Fruit fly (Drosophila melanogaster) whole organism, embryonic: ENCODE results near the gene Polr1F.
A peak's percentile ranks its signal among the peaks of the same experiment; 100 is the strongest.

Source experiments
- ATbp ChIP-seq: fragments of 200-800 bp; sonication (Bioruptor generic); optimal IDR thresholded peaks from 2 replicates; lab custom pipeline; 2017; ENCODE audit warnings: missing biosample characterization, mild to moderate bottlenecking, missing genetic modification characterization, missing genetic modification reagents
- BEAF-32 ChIP-seq: fragments of 200-800 bp; sonication (Bioruptor generic); optimal IDR thresholded peaks from 3 replicates; lab custom pipeline; 2017; ENCODE audit warnings: missing biosample characterization, missing genetic modification characterization, mild to moderate bottlenecking, moderate library complexity, missing genetic modification reagents
- CG10209 ChIP-seq: fragments of 200-800 bp; sonication (Bioruptor generic); optimal IDR thresholded peaks from 3 replicates; lab custom pipeline; 2017; ENCODE audit warnings: missing biosample characterization, mild to moderate bottlenecking, missing genetic modification characterization, missing genetic modification reagents
- CG10959 ChIP-seq: fragments of 200-800 bp; sonication (Bioruptor generic); IDR thresholded peaks from 2 replicates; pipeline ENCODE4 v1.3.6; 2022; ENCODE audit warnings: missing biosample characterization, missing genetic modification characterization
- CG11398 ChIP-seq: fragments of 200-800 bp; sonication (Bioruptor generic); optimal IDR thresholded peaks from 2 replicates; lab custom pipeline; 2016; ENCODE audit warnings: missing biosample characterization, missing genetic modification characterization
- CG12104 ChIP-seq: fragments of 200-800 bp; sonication (Bioruptor generic); optimal IDR thresholded peaks from 3 replicates; lab custom pipeline; 2016; ENCODE audit warnings: missing biosample characterization, missing genetic modification characterization
- CG12744 ChIP-seq: fragments of 200-800 bp; sonication (Bioruptor generic); optimal IDR thresholded peaks from 2 replicates; lab custom pipeline; 2016; ENCODE audit warnings: missing biosample characterization, missing genetic modification characterization
- CG12769 ChIP-seq: fragments of 200-800 bp; sonication (Bioruptor generic); optimal IDR thresholded peaks from 2 replicates; lab custom pipeline; 2019; ENCODE audit warnings: missing biosample characterization, mild to moderate bottlenecking, missing genetic modification characterization, moderate library complexity
- CG14014 ChIP-seq: fragments of 200-800 bp; sonication (Bioruptor generic); IDR thresholded peaks from 2 replicates; pipeline ENCODE4 v1.3.6; 2022; ENCODE audit warnings: missing biosample characterization, missing genetic modification characterization
- CG1529 ChIP-seq: fragments of 200-800 bp; sonication (Bioruptor generic); optimal IDR thresholded peaks from 3 replicates; lab custom pipeline; 2018; ENCODE audit warnings: missing biosample characterization, missing genetic modification characterization
- CG1603 ChIP-seq: fragments of 200-800 bp; sonication (Bioruptor generic); optimal IDR thresholded peaks from 2 replicates; lab custom pipeline; 2019; ENCODE audit warnings: missing biosample characterization, mild to moderate bottlenecking, missing genetic modification characterization, moderate library complexity
- CG17359 ChIP-seq: fragments of 200-800 bp; sonication (Bioruptor generic); optimal IDR thresholded peaks from 3 replicates; lab custom pipeline; 2018; ENCODE audit warnings: missing biosample characterization, mild to moderate bottlenecking, missing genetic modification characterization, moderate library complexity
- CG17385 ChIP-seq: fragments of 200-800 bp; sonication (Bioruptor generic); optimal IDR thresholded peaks from 3 replicates; lab custom pipeline; 2018; ENCODE audit warnings: missing biosample characterization, mild to moderate bottlenecking, missing genetic modification characterization
- CG2202 ChIP-seq: fragments of 200-800 bp; sonication (Bioruptor generic); optimal IDR thresholded peaks from 2 replicates; lab custom pipeline; 2018; ENCODE audit warnings: missing biosample characterization, mild to moderate bottlenecking, missing genetic modification characterization
- CG4328 ChIP-seq: fragments of 200-800 bp; sonication (Bioruptor generic); optimal IDR thresholded peaks from 3 replicates; lab custom pipeline; 2017; ENCODE audit warnings: missing biosample characterization, missing genetic modification reagents, missing genetic modification characterization
- CG4854 ChIP-seq: fragments of 200-800 bp; sonication (Bioruptor generic); optimal IDR thresholded peaks from 2 replicates; lab custom pipeline; 2016; ENCODE audit warnings: missing biosample characterization, missing genetic modification characterization, inconsistent platforms
- CG6175 ChIP-seq: fragments of 200-800 bp; sonication (Bioruptor generic); IDR thresholded peaks from 3 replicates; pipeline ENCODE4 v1.3.6; 2022; ENCODE audit warnings: missing biosample characterization, missing genetic modification characterization
- CG6272 ChIP-seq: fragments of 200-800 bp; sonication (Bioruptor generic); IDR thresholded peaks from 2 replicates; pipeline ENCODE4 v1.3.6; 2022; ENCODE audit warnings: missing biosample characterization, missing genetic modification characterization
- CG6689 ChIP-seq: fragments of 200-800 bp; sonication (Bioruptor generic); IDR thresholded peaks from 2 replicates; pipeline ENCODE4 v1.3.6; 2022; ENCODE audit warnings: missing biosample characterization, missing genetic modification characterization
- CG8089 ChIP-seq: fragments of 200-800 bp; sonication (Bioruptor generic); optimal IDR thresholded peaks from 3 replicates; lab custom pipeline; 2016; ENCODE audit warnings: missing biosample characterization, missing genetic modification characterization
- CG8765 ChIP-seq: fragments of 200-800 bp; sonication (Bioruptor generic); IDR thresholded peaks from 2 replicates; pipeline ENCODE4 v1.3.6; 2022; ENCODE audit warnings: missing biosample characterization, missing genetic modification characterization
- CG9876 ChIP-seq: fragments of 200-800 bp; sonication (Bioruptor generic); optimal IDR thresholded peaks from 2 replicates; lab custom pipeline; 2016; ENCODE audit warnings: missing biosample characterization, missing genetic modification characterization
- Dip3 ChIP-seq: fragments of 200-800 bp; sonication (Bioruptor generic); optimal IDR thresholded peaks from 3 replicates; lab custom pipeline; 2016; ENCODE audit warnings: missing biosample characterization, missing genetic modification characterization
- Dll ChIP-seq: fragments of 200-800 bp; sonication (Bioruptor generic); IDR thresholded peaks from 4 replicates; pipeline ENCODE4 v1.3.6; 2022; ENCODE audit warnings: missing biosample characterization, missing genetic modification characterization; ENCODE audit not compliant: partially characterized antibody
- Ets65A ChIP-seq: fragments of 200-800 bp; sonication (Bioruptor generic); peaks from one replicate; lab custom pipeline; 2016; ENCODE audit warnings: missing biosample characterization, missing genetic modification characterization
- Hr51 ChIP-seq, 2 experiments: fragments of 200-800 bp; sonication (Bioruptor generic); optimal IDR thresholded peaks; 2 replicates in 1 of 2; 3 replicates in 1 of 2; lab custom pipeline; 2016 to 2018; ENCODE audit warnings: missing biosample characterization in 2 of 2, missing genetic modification characterization in 2 of 2, mild to moderate bottlenecking in 1 of 2, moderate library complexity in 1 of 2
- Med ChIP-seq: fragments of 200-800 bp; sonication (Bioruptor generic); peaks from one replicate; lab custom pipeline; 2016; ENCODE audit warnings: missing biosample characterization, missing genetic modification characterization, mild to moderate bottlenecking, inconsistent platforms, moderate library complexity
- Mes4 ChIP-seq: fragments of 200-800 bp; sonication (Bioruptor generic); optimal IDR thresholded peaks from 2 replicates; lab custom pipeline; 2016; ENCODE audit warnings: missing biosample characterization, missing genetic modification characterization
- Rx ChIP-seq: fragments of 200-800 bp; sonication (Bioruptor generic); IDR thresholded peaks from 2 replicates; pipeline ENCODE4 v1.3.6; 2022; ENCODE audit warnings: missing biosample characterization, missing genetic modification characterization
- Sox102F ChIP-seq: fragments of 200-800 bp; sonication (Bioruptor generic); optimal IDR thresholded peaks from 2 replicates; lab custom pipeline; 2018; ENCODE audit warnings: missing biosample characterization, mild to moderate bottlenecking, missing genetic modification characterization, moderate library complexity
- Trl ChIP-seq, 3 experiments: fragments of >200 bp in 2 of 3; fragments of 200-800 bp in 1 of 3; sonication (Bioruptor generic) in 1 of 3; optimal IDR thresholded peaks; 2 replicates in 1 of 3; 3 replicates in 2 of 3; lab custom pipeline; 2016 to 2017; ENCODE audit warnings: missing biosample characterization in 1 of 3, missing genetic modification characterization in 1 of 3
- ash1 ChIP-seq: fragments of 200-800 bp; sonication (Bioruptor generic); optimal IDR thresholded peaks from 2 replicates; lab custom pipeline; 2018; ENCODE audit warnings: missing biosample characterization, mild to moderate bottlenecking, missing genetic modification characterization
- cato ChIP-seq: fragments of 200-800 bp; sonication (Bioruptor generic); optimal IDR thresholded peaks from 2 replicates; lab custom pipeline; 2016; ENCODE audit warnings: missing biosample characterization, missing genetic modification characterization, borderline replicate concordance
- chn ChIP-seq: fragments of 200-800 bp; sonication (Bioruptor generic); optimal IDR thresholded peaks from 2 replicates; lab custom pipeline; 2016; ENCODE audit warnings: missing biosample characterization, missing genetic modification characterization
- croc ChIP-seq: fragments of 200-800 bp; sonication (Bioruptor generic); conservative IDR thresholded peaks from 3 replicates; pipeline ENCODE4 v1.3.6; 2022; ENCODE audit warnings: missing biosample characterization, missing genetic modification characterization
- cwo ChIP-seq: fragments of 200-800 bp; sonication (Bioruptor generic); optimal IDR thresholded peaks from 3 replicates; lab custom pipeline; 2017; ENCODE audit warnings: missing biosample characterization, missing genetic modification characterization, mild to moderate bottlenecking, moderate library complexity, missing genetic modification reagents
- dmrt11E ChIP-seq: fragments of 200-800 bp; sonication (Bioruptor generic); optimal IDR thresholded peaks from 3 replicates; lab custom pipeline; 2018; ENCODE audit warnings: missing biosample characterization, mild to moderate bottlenecking, missing genetic modification characterization, moderate library complexity
- ewg ChIP-seq: fragments of 200-800 bp; sonication (Bioruptor generic); optimal IDR thresholded peaks from 3 replicates; lab custom pipeline; 2017; ENCODE audit warnings: mild to moderate bottlenecking, missing biosample characterization, missing genetic modification reagents, missing genetic modification characterization
- gsb ChIP-seq: fragments of 200-800 bp; sonication (Bioruptor generic); IDR thresholded peaks from 2 replicates; pipeline ENCODE4 v1.3.6; 2022; ENCODE audit warnings: missing biosample characterization, missing genetic modification characterization
- h ChIP-seq: fragments of >200 bp; optimal IDR thresholded peaks from 2 replicates; lab custom pipeline; 2017
- luna ChIP-seq: fragments of 200-800 bp; sonication (Bioruptor generic); optimal IDR thresholded peaks from 2 replicates; lab custom pipeline; 2016; ENCODE audit warnings: missing biosample characterization, missing genetic modification characterization
- pho ChIP-seq: fragments of 200-800 bp; sonication (Bioruptor generic); optimal IDR thresholded peaks from 2 replicates; lab custom pipeline; 2016; ENCODE audit warnings: missing biosample characterization, missing genetic modification characterization
- phol ChIP-seq: fragments of 200-800 bp; sonication (Bioruptor generic); optimal IDR thresholded peaks from 3 replicates; lab custom pipeline; 2018; ENCODE audit warnings: missing biosample characterization, mild to moderate bottlenecking, missing genetic modification characterization, moderate library complexity
- sc ChIP-seq, 3 experiments: fragments of >200 bp in 2 of 3; fragments of 200-800 bp in 1 of 3; sonication (Bioruptor generic) in 1 of 3; optimal IDR thresholded peaks; 2 replicates in 2 of 3; 3 replicates in 1 of 3; lab custom pipeline; 2017; ENCODE audit warnings: mild to moderate bottlenecking in 1 of 3, missing biosample characterization in 1 of 3, missing genetic modification characterization in 1 of 3, missing genetic modification reagents in 1 of 3
- scrt ChIP-seq: fragments of 200-800 bp; sonication (Bioruptor generic); optimal IDR thresholded peaks from 2 replicates; lab custom pipeline; 2018; ENCODE audit warnings: missing biosample characterization, mild to moderate bottlenecking, missing genetic modification characterization, moderate library complexity
- sens ChIP-seq: fragments of 200-800 bp; sonication (Bioruptor generic); peaks from one replicate; lab custom pipeline; 2016; ENCODE audit warnings: missing biosample characterization, missing genetic modification characterization
- unpg ChIP-seq: fragments of 200-800 bp; sonication (Bioruptor generic); optimal IDR thresholded peaks from 3 replicates; lab custom pipeline; 2018; ENCODE audit warnings: missing biosample characterization, mild to moderate bottlenecking, missing genetic modification characterization, moderate library complexity
- usp ChIP-seq: fragments of >200 bp; optimal IDR thresholded peaks from 2 replicates; lab custom pipeline; 2017; ENCODE audit warnings: missing biosample characterization, missing genetic modification characterization
- wek ChIP-seq: fragments of 200-800 bp; sonication (Bioruptor generic); optimal IDR thresholded peaks from 3 replicates; lab custom pipeline; 2018; ENCODE audit warnings: missing biosample characterization, mild to moderate bottlenecking, missing genetic modification characterization, moderate library complexity

Gene Polr1F

dm6 chr2L:6922091-6922753, 14.6 kb upstream of the Polr1F start (continued):
- peak; percentile 70 for TF ChIP-seq phol (tag; lab: Kevin White, UChicago)
- peak; percentile 37 for TF ChIP-seq CG4854 (GFP tag; lab: Kevin White, UChicago)
- TF ChIP-seq croc (GFP tag; lab: Robert Waterston, UW): no peak
- peak; percentile 65 for TF ChIP-seq Dip3 (GFP tag; lab: Kevin White, UChicago)
- TF ChIP-seq CG9876: peak; percentile 35
- no peak for TF ChIP-seq unpg (GFP tag; lab: Kevin White, UChicago)
- TF ChIP-seq scrt: no peak
- peak; percentile 33 for TF ChIP-seq luna (GFP tag; lab: Kevin White, UChicago)
- peak; percentile 68 for TF ChIP-seq CG17385 (GFP tag; lab: Kevin White, UChicago)
- TF ChIP-seq CG12769: peak; percentile 61
- TF ChIP-seq sens (GFP tag; lab: Kevin White, UChicago): peak; percentile 96
- TF ChIP-seq CG6175: no peak
- TF ChIP-seq dmrt11E (tag; lab: Kevin White, UChicago): peak; percentile 66
- no peak; the same call in 1 of the 2 replicates for TF ChIP-seq Rx (GFP tag; lab: Robert Waterston, UW)
- TF ChIP-seq Mes4: peak; percentile 66
- peak; percentile 75 for TF ChIP-seq CG1529
- TF ChIP-seq Dll (GFP tag; lab: Robert Waterston, UW): no peak
- TF ChIP-seq CG6272 (GFP tag; lab: Robert Waterston, UW): no peak
- TF ChIP-seq CG8089 (GFP tag; lab: Kevin White, UChicago): peak; percentile 31
- TF ChIP-seq Hr51 (GFP tag; optimal IDR thresholded peaks at IDR 0.05; lab: Kevin White, UChicago): peak in 1 of 2 experiments; percentile 3
- peak; percentile 93 for TF ChIP-seq Med (GFP tag; lab: Kevin White, UChicago)
- TF ChIP-seq Trl (optimal IDR thresholded peaks at IDR 0.05; lab: Kevin White, UChicago): peak in 1 of 2 experiments; percentile 31
- TF ChIP-seq Trl (GFP tag; optimal IDR thresholded peaks at IDR 0.05; lab: Kevin White, UChicago): peak; percentile 72
- peak; percentile 40 for TF ChIP-seq ewg
- no peak; the same call in 1 of the 2 replicates for TF ChIP-seq CG6689 (GFP tag; lab: Robert Waterston, UW)
- TF ChIP-seq gsb: no peak; the same call in 1 of the 2 replicates
- TF ChIP-seq ash1 (GFP tag; lab: Kevin White, UChicago): no peak
- TF ChIP-seq usp (GFP tag; lab: Kevin White, UChicago): no peak
- no peak for TF ChIP-seq h (lab: Kevin White, UChicago)
- TF ChIP-seq CG2202 (tag; lab: Kevin White, UChicago): peak; percentile 43
- TF ChIP-seq CG17359 (tag; lab: Kevin White, UChicago): peak; percentile 83
- peak; percentile 96 for TF ChIP-seq Ets65A (GFP tag; lab: Kevin White, UChicago)
- peak; percentile 84; the same call in 1 of the 2 replicates for TF ChIP-seq CG14014 (GFP tag; lab: Robert Waterston, UW)
- TF ChIP-seq wek (GFP tag; lab: Kevin White, UChicago): peak; percentile 9
- no peak for TF ChIP-seq Sox102F (GFP tag; lab: Kevin White, UChicago)
- TF ChIP-seq CG4328: no peak
- TF ChIP-seq BEAF-32 (GFP tag; lab: Kevin White, UChicago): no peak
- peak; percentile 8 for TF ChIP-seq cato (GFP tag; lab: Kevin White, UChicago)
- no peak for TF ChIP-seq sc (optimal IDR thresholded peaks at IDR 0.05; lab: Kevin White, UChicago)
- TF ChIP-seq sc (GFP tag; optimal IDR thresholded peaks at IDR 0.05; lab: Kevin White, UChicago): peak; percentile 50
- peak; percentile 35 for TF ChIP-seq cwo
- no peak; the same call in 1 of the 2 replicates for TF ChIP-seq CG8765 (GFP tag; lab: Robert Waterston, UW)
- peak; percentile 58 for TF ChIP-seq CG12744 (GFP tag; lab: Kevin White, UChicago)
- peak; percentile 1 for TF ChIP-seq CG12104
- TF ChIP-seq CG1603 (tag; lab: Kevin White, UChicago): peak; percentile 81
- TF ChIP-seq CG10959 (GFP tag; lab: Robert Waterston, UW): no peak
- TF ChIP-seq ATbp (GFP tag; lab: Kevin White, UChicago): peak; percentile 69
- peak; percentile 50 for TF ChIP-seq pho
- TF ChIP-seq chn (GFP tag; lab: Kevin White, UChicago): peak; percentile 42
- TF ChIP-seq CG10209 (GFP tag; lab: Kevin White, UChicago): no peak
- peak; percentile 69 for TF ChIP-seq CG11398 (GFP tag; lab: Kevin White, UChicago)
